Worm (Caenorhabditis elegans) whole organism, L2 larva: Measurements from ENCODE around the gene rnh-1.0.

Experiments
- aly-2 ChIP-seq: fragments of 150-350 bp; optimal IDR thresholded peaks from 2 replicates; lab custom pipeline; 2014; ENCODE audit warnings: missing biosample characterization, missing genetic modification characterization
- ama-1 ChIP-seq: fragments of 150-350 bp; optimal IDR thresholded peaks from 2 replicates; lab custom pipeline; 2018; ENCODE audit warnings: inconsistent platforms
- lsy-2 ChIP-seq, 2 experiments: fragments of 150-350 bp in 1 of 2; sonication (generic microtip) in 1 of 2; optimal IDR thresholded peaks; 2 replicates each; lab custom pipeline; 2014 to 2017; ENCODE audit warnings: missing biosample characterization in 2 of 2, missing genetic modification characterization in 2 of 2
- mab-5 ChIP-seq: fragments of 150-350 bp; optimal IDR thresholded peaks from 2 replicates; lab custom pipeline; 2014; ENCODE audit warnings: missing biosample characterization, missing genetic modification characterization
- mbf-1 ChIP-seq: sonication (generic microtip); optimal IDR thresholded peaks from 2 replicates; lab custom pipeline; 2017; ENCODE audit warnings: missing biosample characterization, missing genetic modification characterization
- sma-9 ChIP-seq, 2 experiments: fragments of 150-350 bp in 1 of 2; sonication (generic microtip) in 1 of 2; optimal IDR thresholded peaks; 2 replicates each; lab custom pipeline; 2014 to 2016; ENCODE audit warnings: missing genetic modification characterization in 2 of 2, mild to moderate bottlenecking in 1 of 2, missing biosample characterization in 1 of 2, missing compliant biosample characterization in 1 of 2, missing genetic modification reagents in 1 of 2, moderate library complexity in 1 of 2
- snpc-4 ChIP-seq: fragments of 150-350 bp; optimal IDR thresholded peaks from 2 replicates; lab custom pipeline; 2014; ENCODE audit warnings: missing biosample characterization, missing genetic modification characterization
- zag-1 ChIP-seq: fragments of 150-350 bp; optimal IDR thresholded peaks from 2 replicates; lab custom pipeline; 2014; ENCODE audit warnings: missing biosample characterization, missing genetic modification characterization
- ztf-11 ChIP-seq: sonication (generic microtip); optimal IDR thresholded peaks from 2 replicates; lab custom pipeline; 2017; ENCODE audit warnings: missing biosample characterization, missing genetic modification characterization

ce11 chrII:4967636-4968035 lies 27.5 kb upstream of the rnh-1.0 start:
- no peak for TF ChIP-seq ama-1 (lab: Kevin White, UChicago)
- no peak for TF ChIP-seq mbf-1 (tag; lab: Kevin White, UChicago)
- no peak for TF ChIP-seq mab-5 (tag; lab: Kevin White, UChicago)
- no peak for TF ChIP-seq zag-1
- no peak for TF ChIP-seq lsy-2 (tag; optimal IDR thresholded peaks at IDR 0.05; lab: Kevin White, UChicago)
- TF ChIP-seq aly-2 (tag; lab: Kevin White, UChicago), result no peak
- TF ChIP-seq ztf-11 (tag; lab: Kevin White, UChicago), result no peak
- no peak for TF ChIP-seq snpc-4
- TF ChIP-seq sma-9 (GFP tag; optimal IDR thresholded peaks at IDR 0.05; lab: Kevin White, UChicago), result no peak
- no peak for TF ChIP-seq sma-9 (tag; optimal IDR thresholded peaks at IDR 0.05; lab: Kevin White, UChicago)
